Worm (Caenorhabditis elegans) whole organism, late embryonic: ENCODE data around the gene C07A9.5.
"Not testable (repeated sequence)": the region's sequence is repeated elsewhere in the genome, so short reads cannot be mapped to it uniquely, and the experiment has no call there.

Source experiments
- C08G9.2 ChIP-seq: sonication (generic microtip); optimal IDR thresholded peaks from 2 replicates; lab custom pipeline; 2016; ENCODE audit warnings: mild to moderate bottlenecking, missing genetic modification characterization, moderate library complexity, missing compliant biosample characterization
- C38D4.7 ChIP-seq: fragments of 200-800 bp; sonication (Bioruptor generic); optimal IDR thresholded peaks from 2 replicates; lab custom pipeline; 2018; ENCODE audit warnings: mild to moderate bottlenecking, missing genetic modification characterization, moderate library complexity, missing compliant biosample characterization
- F13H6.1 ChIP-seq: sonication (generic microtip); optimal IDR thresholded peaks from 2 replicates; lab custom pipeline; 2016; ENCODE audit warnings: missing genetic modification characterization, missing compliant biosample characterization
- K02D7.2 ChIP-seq: sonication (generic microtip); optimal IDR thresholded peaks from 2 replicates; lab custom pipeline; 2017; ENCODE audit warnings: mild to moderate bottlenecking, missing genetic modification characterization, missing compliant biosample characterization
- K09A11.1 ChIP-seq: sonication (generic microtip); optimal IDR thresholded peaks from 2 replicates; lab custom pipeline; 2017; ENCODE audit warnings: antibody characterized with exemption, mild to moderate bottlenecking, missing genetic modification characterization, missing compliant biosample characterization; ENCODE audit not compliant: insufficient read depth
- Y22D7AL.16 ChIP-seq: sonication (generic microtip); optimal IDR thresholded peaks from 2 replicates; lab custom pipeline; 2016; ENCODE audit warnings: missing genetic modification characterization, missing compliant biosample characterization
- ceh-18 ChIP-seq: sonication (generic microtip); optimal IDR thresholded peaks from 2 replicates; lab custom pipeline; 2016; ENCODE audit warnings: missing genetic modification characterization, missing compliant biosample characterization
- ceh-2 ChIP-seq: sonication (generic microtip); optimal IDR thresholded peaks from 2 replicates; lab custom pipeline; 2016; ENCODE audit warnings: missing genotype, missing genetic modification characterization, missing compliant biosample characterization
- ceh-22 ChIP-seq: sonication (generic microtip); optimal IDR thresholded peaks from 2 replicates; lab custom pipeline; 2017; ENCODE audit warnings: missing biosample characterization, missing genetic modification characterization
- ceh-9 ChIP-seq: sonication (generic microtip); optimal IDR thresholded peaks from 2 replicates; lab custom pipeline; 2016; ENCODE audit warnings: mild to moderate bottlenecking, missing genetic modification characterization, inconsistent platforms, missing compliant biosample characterization
- che-1 ChIP-seq: sonication (generic microtip); optimal IDR thresholded peaks from 2 replicates; lab custom pipeline; 2016; ENCODE audit warnings: mild to moderate bottlenecking, missing genetic modification characterization, missing compliant biosample characterization
- elt-2 ChIP-seq: sonication (generic microtip); optimal IDR thresholded peaks from 2 replicates; lab custom pipeline; 2016; ENCODE audit warnings: missing genetic modification reagents, missing genetic modification characterization, missing compliant biosample characterization
- fax-1 ChIP-seq: sonication (generic microtip); optimal IDR thresholded peaks from 2 replicates; lab custom pipeline; 2016; ENCODE audit warnings: missing genotype, missing genetic modification characterization, missing compliant biosample characterization
- fkh-10 ChIP-seq: fragments of 150-350 bp; optimal IDR thresholded peaks from 2 replicates; lab custom pipeline; 2014; ENCODE audit warnings: missing biosample characterization, missing genetic modification reagents, missing genetic modification characterization
- gmeb-2 ChIP-seq: sonication (generic microtip); optimal IDR thresholded peaks from 2 replicates; lab custom pipeline; 2016; ENCODE audit warnings: missing genetic modification characterization, inconsistent platforms, missing compliant biosample characterization
- hlh-15 ChIP-seq: sonication (generic microtip); optimal IDR thresholded peaks from 2 replicates; lab custom pipeline; 2016; ENCODE audit warnings: missing genetic modification characterization, missing compliant biosample characterization
- hlh-8 ChIP-seq: sonication (generic microtip); optimal IDR thresholded peaks from 2 replicates; lab custom pipeline; 2016; ENCODE audit warnings: missing genotype, missing genetic modification characterization, missing compliant biosample characterization
- madf-2 ChIP-seq: sonication (generic microtip); optimal IDR thresholded peaks from 2 replicates; lab custom pipeline; 2017; ENCODE audit warnings: missing genetic modification characterization, missing compliant biosample characterization
- mec-3 ChIP-seq: sonication (generic microtip); optimal IDR thresholded peaks from 2 replicates; lab custom pipeline; 2016; ENCODE audit warnings: borderline replicate concordance, missing genetic modification characterization, missing compliant biosample characterization
- nhr-11 ChIP-seq: fragments of 150-350 bp; optimal IDR thresholded peaks from 2 replicates; lab custom pipeline; 2014; ENCODE audit warnings: missing biosample characterization, missing genetic modification characterization
- nhr-232 ChIP-seq: sonication (generic microtip); optimal IDR thresholded peaks from 2 replicates; lab custom pipeline; 2016; ENCODE audit warnings: missing genetic modification characterization, missing compliant biosample characterization
- odd-2 ChIP-seq: sonication (generic microtip); optimal IDR thresholded peaks from 2 replicates; lab custom pipeline; 2017; ENCODE audit warnings: antibody characterized with exemption, mild to moderate bottlenecking, missing genetic modification characterization, missing compliant biosample characterization
- pat-9 ChIP-seq: fragments of 200-800 bp; sonication (Bioruptor generic); optimal IDR thresholded peaks from 2 replicates; lab custom pipeline; 2018; ENCODE audit warnings: mild to moderate bottlenecking, missing genetic modification characterization, moderate library complexity, missing compliant biosample characterization
- rnt-1 ChIP-seq: sonication (generic microtip); optimal IDR thresholded peaks from 2 replicates; lab custom pipeline; 2016; ENCODE audit warnings: missing genetic modification characterization, missing compliant biosample characterization
- sdc-2 ChIP-seq: sonication (generic microtip); optimal IDR thresholded peaks from 2 replicates; lab custom pipeline; 2016; ENCODE audit warnings: missing genotype, missing genetic modification characterization, missing compliant biosample characterization
- ttx-3 ChIP-seq: sonication (generic microtip); optimal IDR thresholded peaks from 2 replicates; lab custom pipeline; 2016; ENCODE audit warnings: missing genetic modification reagents, missing genetic modification characterization, missing compliant biosample characterization
- unc-55 ChIP-seq: sonication (generic microtip); optimal IDR thresholded peaks from 2 replicates; lab custom pipeline; 2017; ENCODE audit warnings: missing biosample characterization, missing genetic modification reagents, missing genetic modification characterization
- unc-86 ChIP-seq: sonication (generic microtip); optimal IDR thresholded peaks from 2 replicates; lab custom pipeline; 2016; ENCODE audit warnings: missing genetic modification characterization, missing compliant biosample characterization
- zip-5 ChIP-seq: sonication (generic microtip); optimal IDR thresholded peaks from 2 replicates; lab custom pipeline; 2016; ENCODE audit warnings: missing genetic modification characterization, missing compliant biosample characterization
- ztf-16 ChIP-seq: sonication (generic microtip); optimal IDR thresholded peaks from 2 replicates; lab custom pipeline; 2017; ENCODE audit warnings: missing genetic modification characterization, missing compliant biosample characterization

Gene C07A9.5

ce11 chrIII:9682729-9683128 is at the start of gene C07A9.5:
TSS of gene C07A9.5 (minus strand) at chrIII:9682829.
- TF ChIP-seq C08G9.2, ztf-16, elt-2 (tag; lab: Kevin White, UChicago): not testable (repeated sequence)

ce11 chrIII:9731313-9731912 is 48.8 kb upstream of the C07A9.5 start:
- TF ChIP-seq ceh-18 (tag; lab: Kevin White, UChicago) (peak; percentile 45), unc-55 (peak; percentile 27), odd-2 (tag; lab: Kevin White, UChicago) (no peak)

- TF ChIP-seq ceh-9: no peak
Measured at ce11 chrIII:9730407-9730806, 47.8 kb upstream of the C07A9.5 start.

ce11 chrIII:9727439-9727838 is 44.8 kb upstream of the C07A9.5 start, which contains the start of gene C07A9.12:
TSS of gene C07A9.12 (minus strand) at chrIII:9727539.
- no peak for TF ChIP-seq elt-2 (tag; lab: Kevin White, UChicago)
- TF ChIP-seq ttx-3 (tag; lab: Kevin White, UChicago): no peak
- no peak for TF ChIP-seq madf-2 (tag; lab: Kevin White, UChicago)
- no peak for TF ChIP-seq mec-3 (tag; lab: Kevin White, UChicago)
- no peak for TF ChIP-seq hlh-8 (tag; lab: Kevin White, UChicago)
- TF ChIP-seq ceh-22: no peak
- TF ChIP-seq pat-9: no peak

- TF ChIP-seq che-1 (tag; lab: Kevin White, UChicago): no peak
- TF ChIP-seq sdc-2 (tag; lab: Kevin White, UChicago): no peak
- TF ChIP-seq Y22D7AL.16 (tag; lab: Kevin White, UChicago): no peak
- TF ChIP-seq hlh-15 (tag; lab: Kevin White, UChicago): no peak
- no peak for TF ChIP-seq K02D7.2
- TF ChIP-seq hlh-8 (tag; lab: Kevin White, UChicago): no peak
- TF ChIP-seq gmeb-2 (tag; lab: Kevin White, UChicago): no peak
- TF ChIP-seq unc-86 (tag; lab: Kevin White, UChicago): no peak
- no peak for TF ChIP-seq zip-5 (tag; lab: Kevin White, UChicago)
- no peak for TF ChIP-seq fkh-10 (GFP tag; lab: Kevin White, UChicago)
- TF ChIP-seq nhr-11: no peak
- TF ChIP-seq C08G9.2 (tag; lab: Kevin White, UChicago): no peak
- no peak for TF ChIP-seq C38D4.7 (GFP tag; lab: Kevin White, UChicago)
- no peak for TF ChIP-seq rnt-1
- no peak for TF ChIP-seq ztf-16 (tag; lab: Kevin White, UChicago)
- TF ChIP-seq fax-1 (tag; lab: Kevin White, UChicago): no peak
- TF ChIP-seq F13H6.1: no peak
- no peak for TF ChIP-seq K09A11.1 (tag; lab: Kevin White, UChicago)
- TF ChIP-seq elt-2 (tag; lab: Kevin White, UChicago): no peak
Measured at ce11 chrIII:9725114-9725513, 42.5 kb upstream of the C07A9.5 start, which contains the start of gene clec-162. TSS of gene clec-162 (minus strand) at chrIII:9725214.

- TF ChIP-seq ceh-2 (tag; lab: Kevin White, UChicago): no peak
- TF ChIP-seq nhr-232 (tag; lab: Kevin White, UChicago): no peak
- no peak for TF ChIP-seq madf-2 (tag; lab: Kevin White, UChicago)
- TF ChIP-seq fax-1 (tag; lab: Kevin White, UChicago): no peak
- peak; percentile 73 for TF ChIP-seq elt-2 (tag; lab: Kevin White, UChicago)
Measured at ce11 chrIII:9721991-9722390, 39.4 kb upstream of the C07A9.5 start.
